Worm (Caenorhabditis elegans): Measurements from ENCODE around the gene ham-2.

DNA sequence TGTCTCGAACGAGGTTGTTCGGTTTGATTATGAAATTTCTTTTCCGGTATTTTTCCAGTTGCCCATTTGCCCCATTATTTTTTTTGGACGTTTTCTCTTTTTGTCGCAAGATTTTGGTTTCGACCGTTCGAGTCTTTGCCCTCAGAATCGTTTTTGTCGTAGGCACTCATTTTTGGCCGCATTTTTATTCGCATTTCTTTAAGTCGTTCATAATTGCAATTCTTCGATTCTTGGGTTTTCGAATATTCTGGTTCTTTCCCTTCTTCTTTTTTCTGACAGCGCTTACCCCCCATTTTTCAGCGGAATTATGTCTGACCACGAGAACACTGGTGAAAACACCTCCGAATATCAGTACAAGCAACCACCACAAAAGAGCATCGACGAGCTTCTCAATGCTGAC, 46.3 kb upstream of the ham-2 start, which contains the start of gene rhi-1:
- TF ChIP-seq W03F9.2 (tag; optimal IDR thresholded peaks at IDR 0.05) (no peak), him-1 (tag; optimal IDR thresholded peaks at IDR 0.05) (no peak), dao-5 (tag; optimal IDR thresholded peaks at IDR 0.05) (no peak)
